Worm (Caenorhabditis elegans) whole organism, late embryonic: ENCODE data around the gene T20B12.4.

ENCODE experiments used
- F13H6.1 ChIP-seq: sonication (generic microtip); optimal IDR thresholded peaks from 2 replicates; lab custom pipeline; 2016; ENCODE audit warnings: missing genetic modification characterization, missing compliant biosample characterization
- ama-1 ChIP-seq: fragments of 150-350 bp; optimal IDR thresholded peaks from 2 replicates; lab custom pipeline; 2014
- dve-1 ChIP-seq: sonication (generic microtip); optimal IDR thresholded peaks from 2 replicates; lab custom pipeline; 2017; ENCODE audit warnings: antibody characterized with exemption, mild to moderate bottlenecking, missing genetic modification characterization, missing compliant biosample characterization
- eyg-1 ChIP-seq: sonication (generic microtip); optimal IDR thresholded peaks from 2 replicates; lab custom pipeline; 2016; ENCODE audit warnings: missing genotype, missing genetic modification characterization, missing compliant biosample characterization
- fax-1 ChIP-seq: sonication (generic microtip); optimal IDR thresholded peaks from 2 replicates; lab custom pipeline; 2016; ENCODE audit warnings: missing genotype, missing genetic modification characterization, missing compliant biosample characterization
- unc-55 ChIP-seq: sonication (generic microtip); optimal IDR thresholded peaks from 2 replicates; lab custom pipeline; 2017; ENCODE audit warnings: missing biosample characterization, missing genetic modification reagents, missing genetic modification characterization

- TF ChIP-seq eyg-1 (tag; lab: Kevin White, UChicago) (no peak), ama-1 (lab: Kevin White, UChicago) (no peak), unc-55 (no peak), dve-1 (no peak), F13H6.1 (tag; lab: Kevin White, UChicago) (no peak), fax-1 (tag; lab: Kevin White, UChicago) (no peak)
These were observed 8.4 kb upstream of the T20B12.4 start, which contains the start of the genes eco-1 and hmgr-1 for ce11 chrIII:7359037-7359548.
